Worm (Caenorhabditis elegans) whole organism, mixed stage, embryonic: ENCODE results near the gene ZK353.2.

Experiments
- M03D4.4 ChIP-seq: sonication (generic microtip); optimal IDR thresholded peaks from 2 replicates; lab custom pipeline; 2017; ENCODE audit warnings: mild to moderate bottlenecking, missing genetic modification characterization, missing compliant biosample characterization
- bed-3 ChIP-seq: fragments of 200-800 bp; sonication (Bioruptor generic); optimal IDR thresholded peaks from 3 replicates; lab custom pipeline; 2018; ENCODE audit warnings: mild to moderate bottlenecking, missing genetic modification characterization, moderate library complexity, missing compliant biosample characterization
- blmp-1 ChIP-seq: fragments of 150-350 bp; optimal IDR thresholded peaks from 2 replicates; lab custom pipeline; 2014; ENCODE audit warnings: missing biosample characterization, missing genetic modification characterization
- ceh-39 ChIP-seq: fragments of 150-350 bp; optimal IDR thresholded peaks from 2 replicates; lab custom pipeline; 2014; ENCODE audit warnings: missing biosample characterization, missing genetic modification characterization
- ceh-43 ChIP-seq: fragments of 200-800 bp; sonication (Bioruptor generic); optimal IDR thresholded peaks from 2 replicates; lab custom pipeline; 2018; ENCODE audit warnings: mild to moderate bottlenecking, missing genetic modification characterization, moderate library complexity, missing compliant biosample characterization
- ceh-83 ChIP-seq: fragments of 200-800 bp; sonication (Bioruptor generic); optimal IDR thresholded peaks from 2 replicates; lab custom pipeline; 2018; ENCODE audit warnings: mild to moderate bottlenecking, missing genetic modification characterization, missing compliant biosample characterization
- ces-1 ChIP-seq: fragments of 150-350 bp; optimal IDR thresholded peaks from 2 replicates; lab custom pipeline; 2014; ENCODE audit warnings: missing biosample characterization, missing genetic modification reagents, missing genetic modification characterization
- cnd-1 ChIP-seq: fragments of 200-800 bp; sonication (Bioruptor generic); optimal IDR thresholded peaks from 2 replicates; lab custom pipeline; 2018; ENCODE audit warnings: mild to moderate bottlenecking, missing genetic modification characterization, missing compliant biosample characterization
- drap-1 ChIP-seq: fragments of 200-800 bp; sonication (Bioruptor generic); optimal IDR thresholded peaks from 3 replicates; lab custom pipeline; 2018; ENCODE audit warnings: mild to moderate bottlenecking, missing genetic modification characterization, missing compliant biosample characterization
- elt-1 ChIP-seq: sonication (generic microtip); optimal IDR thresholded peaks from 2 replicates; lab custom pipeline; 2017; ENCODE audit warnings: missing genetic modification characterization, mild to moderate bottlenecking, missing compliant biosample characterization, antibody characterized with exemption, moderate library complexity, borderline replicate concordance; ENCODE audit not compliant: insufficient read depth
- elt-3 ChIP-seq: fragments of 150-350 bp; optimal IDR thresholded peaks from 2 replicates; lab custom pipeline; 2014; ENCODE audit warnings: missing biosample characterization, missing genetic modification characterization
- flh-1 ChIP-seq: fragments of 200-800 bp; sonication (Bioruptor generic); optimal IDR thresholded peaks from 2 replicates; lab custom pipeline; 2018; ENCODE audit warnings: mild to moderate bottlenecking, missing genetic modification characterization, moderate library complexity, missing compliant biosample characterization
- ham-2 ChIP-seq: fragments of 200-800 bp; sonication (Bioruptor generic); optimal IDR thresholded peaks from 2 replicates; lab custom pipeline; 2018; ENCODE audit warnings: mild to moderate bottlenecking, missing genetic modification characterization, missing compliant biosample characterization
- hlh-1 ChIP-seq: fragments of 150-350 bp; optimal IDR thresholded peaks from 2 replicates; lab custom pipeline; 2014; ENCODE audit warnings: missing biosample characterization, missing genetic modification reagents, missing genetic modification characterization
- lin-13 ChIP-seq: fragments of 150-350 bp; optimal IDR thresholded peaks from 2 replicates; lab custom pipeline; 2014; ENCODE audit warnings: missing biosample characterization, missing genetic modification characterization
- lin-32 ChIP-seq: fragments of 200-800 bp; sonication (Bioruptor generic); optimal IDR thresholded peaks from 2 replicates; lab custom pipeline; 2018; ENCODE audit warnings: mild to moderate bottlenecking, missing genetic modification characterization, missing compliant biosample characterization
- lsy-2 ChIP-seq: fragments of 150-350 bp; optimal IDR thresholded peaks from 2 replicates; lab custom pipeline; 2014; ENCODE audit warnings: missing biosample characterization, missing genetic modification characterization
- mab-5 ChIP-seq: fragments of 150-350 bp; optimal IDR thresholded peaks from 2 replicates; lab custom pipeline; 2014; ENCODE audit warnings: missing biosample characterization, missing genetic modification characterization
- mep-1 ChIP-seq: fragments of 150-350 bp; optimal IDR thresholded peaks from 2 replicates; lab custom pipeline; 2017; ENCODE audit warnings: missing biosample characterization, missing genetic modification reagents, missing genetic modification characterization, inconsistent platforms
- mls-2 ChIP-seq: sonication (generic microtip); optimal IDR thresholded peaks from 2 replicates; lab custom pipeline; 2016; ENCODE audit warnings: mild to moderate bottlenecking, missing genetic modification characterization, moderate library complexity, missing compliant biosample characterization
- nhr-12 ChIP-seq: fragments of 150-350 bp; optimal IDR thresholded peaks from 2 replicates; lab custom pipeline; 2014; ENCODE audit warnings: missing biosample characterization, missing genetic modification characterization
- nhr-2 ChIP-seq: fragments of 150-350 bp; optimal IDR thresholded peaks from 2 replicates; lab custom pipeline; 2014; ENCODE audit warnings: missing biosample characterization, missing genetic modification characterization
- nhr-237 ChIP-seq: fragments of 150-350 bp; optimal IDR thresholded peaks from 2 replicates; lab custom pipeline; 2014; ENCODE audit warnings: missing biosample characterization, missing genetic modification characterization
- nhr-76 ChIP-seq: sonication (generic microtip); optimal IDR thresholded peaks from 2 replicates; lab custom pipeline; 2017; ENCODE audit warnings: missing biosample characterization, missing genetic modification characterization
- pha-4 ChIP-seq: fragments of 150-350 bp; optimal IDR thresholded peaks from 2 replicates; lab custom pipeline; 2018; ENCODE audit warnings: missing biosample characterization, missing genetic modification reagents, missing genetic modification characterization
- sem-2 ChIP-seq: fragments of 200-800 bp; sonication (Bioruptor generic); optimal IDR thresholded peaks from 2 replicates; lab custom pipeline; 2018; ENCODE audit warnings: mild to moderate bottlenecking, missing genetic modification characterization, missing compliant biosample characterization
- sptf-1 ChIP-seq: sonication (generic microtip); optimal IDR thresholded peaks from 2 replicates; lab custom pipeline; 2017; ENCODE audit warnings: mild to moderate bottlenecking, missing genetic modification characterization, moderate library complexity, missing compliant biosample characterization
- tbx-8 ChIP-seq: fragments of 200-800 bp; sonication (Bioruptor generic); optimal IDR thresholded peaks from 2 replicates; lab custom pipeline; 2018; ENCODE audit warnings: mild to moderate bottlenecking, missing genetic modification characterization, moderate library complexity, missing compliant biosample characterization
- unc-120 ChIP-seq: sonication (generic microtip); optimal IDR thresholded peaks from 2 replicates; lab custom pipeline; 2017; ENCODE audit warnings: missing genetic modification characterization, missing compliant biosample characterization; ENCODE audit not compliant: poor library complexity, severe bottlenecking
- unc-39 ChIP-seq: fragments of 150-350 bp; optimal IDR thresholded peaks from 2 replicates; lab custom pipeline; 2014; ENCODE audit warnings: missing biosample characterization, missing genetic modification characterization
- unc-62 ChIP-seq: fragments of 150-350 bp; optimal IDR thresholded peaks from 2 replicates; lab custom pipeline; 2014; ENCODE audit warnings: missing biosample characterization, missing genetic modification reagents, missing genetic modification characterization
- zip-8 ChIP-seq: fragments of 150-350 bp; optimal IDR thresholded peaks from 2 replicates; lab custom pipeline; 2014; ENCODE audit warnings: missing biosample characterization, missing genetic modification characterization
- ztf-11 ChIP-seq: fragments of 150-350 bp; optimal IDR thresholded peaks from 2 replicates; lab custom pipeline; 2014; ENCODE audit warnings: missing biosample characterization, missing genetic modification characterization

ZK353.2 gene

DNA sequence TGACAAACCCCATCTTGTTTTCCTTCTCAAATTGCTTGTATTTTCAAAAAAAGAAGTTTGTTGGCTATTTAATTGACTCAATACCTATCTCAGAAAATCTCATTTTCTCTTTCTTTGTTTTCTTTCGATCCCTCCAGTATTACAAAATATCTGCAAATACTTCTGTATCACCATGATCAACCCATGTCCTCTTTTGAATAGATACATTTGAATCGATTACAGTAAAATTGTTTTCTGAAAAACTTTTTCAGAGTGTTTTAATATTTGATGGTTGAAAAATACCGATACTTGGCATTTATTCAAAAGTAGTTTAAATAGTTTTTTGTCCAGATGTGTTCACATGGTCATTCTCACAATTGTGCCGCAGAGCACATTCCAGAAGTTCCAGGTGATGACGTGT, 10.7 kb downstream of the ZK353.2 start, which contains the start of gene ZK353.9:
Gene ZK353.9 (plus strand): TSS at position 331 of the 400 bp plus-strand sequence.
- TF ChIP-seq ham-2 (no peak), unc-39 (tag; lab: Kevin White, UChicago) (no peak), ceh-39 (tag; lab: Kevin White, UChicago) (no peak), blmp-1 (tag; lab: Kevin White, UChicago) (no peak), elt-3 (tag; lab: Kevin White, UChicago) (no peak), hlh-1 (tag; lab: Kevin White, UChicago) (no peak), ztf-11 (tag; lab: Kevin White, UChicago) (no peak)
- TF ChIP-seq, all 35 proteins: peak for 0

DNA sequence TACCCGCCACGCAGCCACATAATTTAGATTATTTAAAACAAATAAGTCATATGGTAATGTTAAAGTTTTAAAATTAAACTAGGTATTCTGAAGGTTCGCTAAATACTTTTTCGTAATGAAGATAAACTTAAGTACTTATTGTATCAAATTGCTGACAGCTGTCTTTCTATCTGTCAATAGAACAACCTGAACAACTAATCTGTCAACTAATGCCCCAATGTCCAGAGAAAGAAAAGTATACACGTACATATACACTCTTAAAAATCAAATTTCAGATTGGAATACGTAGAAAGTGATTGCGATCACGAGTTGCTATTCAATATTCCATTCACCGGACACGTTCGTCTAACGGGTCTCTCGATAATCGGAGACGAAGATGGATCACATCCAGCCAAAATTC, 12.2 kb downstream of the ZK353.2 start:
- TF ChIP-seq M03D4.4: no peak
- no peak for TF ChIP-seq bed-3 (GFP tag; lab: Kevin White, UChicago)
- TF ChIP-seq elt-1 (tag; lab: Kevin White, UChicago): no peak
- peak; percentile 50 for TF ChIP-seq unc-62 (GFP tag; lab: Kevin White, UChicago)

DNA sequence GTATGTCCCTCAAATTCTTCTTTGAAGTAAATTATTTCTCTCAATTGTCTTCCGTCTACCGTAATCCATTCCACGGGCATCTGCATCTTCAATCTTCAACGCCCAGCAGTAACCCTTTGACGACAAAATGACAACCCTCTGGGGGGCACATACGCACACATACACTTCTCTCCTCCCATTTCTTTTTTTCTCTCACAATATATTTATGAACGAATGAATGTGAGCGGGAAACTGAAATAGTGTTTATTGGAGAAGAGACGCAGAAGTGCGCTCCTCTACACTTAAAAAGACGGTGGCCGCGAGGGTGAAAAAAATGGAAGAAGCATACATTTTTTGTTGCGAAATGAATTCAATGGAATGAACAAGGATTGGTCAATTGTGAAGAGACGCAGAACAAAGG, 13.5 kb downstream of the ZK353.2 start:
- TF ChIP-seq hlh-1 (tag; lab: Kevin White, UChicago) (peak; percentile 70), mep-1 (tag; lab: Kevin White, UChicago) (peak; percentile 74), ham-2 (peak; percentile 30), drap-1 (GFP tag; lab: Kevin White, UChicago) (peak; percentile 5), lin-32 (GFP tag; lab: Kevin White, UChicago) (no peak), sptf-1 (peak; percentile 46), flh-1 (GFP tag; lab: Kevin White, UChicago) (no peak), nhr-76 (tag; lab: Kevin White, UChicago) (no peak), sem-2 (GFP tag; lab: Kevin White, UChicago) (no peak), unc-62 (GFP tag; lab: Kevin White, UChicago) (peak; percentile 90), mls-2 (tag; lab: Kevin White, UChicago) (peak; percentile 62), lsy-2 (tag; lab: Kevin White, UChicago) (peak; percentile 80), ces-1 (GFP tag; lab: Kevin White, UChicago) (peak; percentile 77), nhr-237 (tag; lab: Kevin White, UChicago) (peak; percentile 47), nhr-2 (tag; lab: Kevin White, UChicago) (peak; percentile 30), unc-120 (tag; lab: Kevin White, UChicago) (peak; percentile 31)

DNA sequence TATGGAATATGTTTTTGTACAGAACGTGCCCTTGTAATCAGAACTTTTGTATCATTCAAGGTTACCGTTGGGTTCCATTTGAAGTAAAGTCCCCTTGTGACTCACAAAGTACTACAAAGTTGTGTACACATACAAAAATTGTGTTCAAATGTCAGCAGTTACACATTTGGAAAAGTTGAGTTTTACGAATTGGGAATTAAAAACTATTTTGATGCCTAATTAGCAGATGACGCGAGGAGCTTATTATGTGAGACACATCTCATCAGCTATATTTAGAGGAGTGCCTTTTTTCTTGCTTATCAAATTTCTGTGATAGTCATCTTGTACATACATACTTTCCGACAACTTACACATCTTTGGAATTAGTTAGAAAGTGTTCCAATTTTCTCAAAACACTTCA, 15.0 kb downstream of the ZK353.2 start:
- TF ChIP-seq lin-13 (tag; lab: Kevin White, UChicago) (no peak), mep-1 (tag; lab: Kevin White, UChicago) (no peak)

- TF ChIP-seq ces-1 (GFP tag; lab: Kevin White, UChicago): peak; percentile 99
- TF ChIP-seq blmp-1 (tag; lab: Kevin White, UChicago): peak; percentile 37
- TF ChIP-seq sptf-1: no peak
- TF ChIP-seq elt-3 (tag; lab: Kevin White, UChicago): no peak
- no peak for TF ChIP-seq nhr-2 (tag; lab: Kevin White, UChicago)
- TF ChIP-seq, all 35 proteins: peak for 2
These were observed 18.3 kb downstream of the ZK353.2 start for ce11 chrIII:8416871-8417191.

- TF ChIP-seq unc-120 (tag; lab: Kevin White, UChicago) (peak; percentile 92), mab-5 (tag; lab: Kevin White, UChicago) (peak; percentile 46), M03D4.4 (peak; percentile 71), mep-1 (tag; lab: Kevin White, UChicago) (peak; percentile 62), nhr-12 (tag; lab: Kevin White, UChicago) (peak; percentile 61), hlh-1 (tag; lab: Kevin White, UChicago) (peak; percentile 45), pha-4 (tag; lab: Kevin White, UChicago) (peak; percentile 91), lin-13 (tag; lab: Kevin White, UChicago) (peak; percentile 64), zip-8 (tag; lab: Kevin White, UChicago) (no peak), lsy-2 (tag; lab: Kevin White, UChicago) (peak; percentile 96), tbx-8 (GFP tag; lab: Kevin White, UChicago) (no peak), ceh-83 (GFP tag; lab: Kevin White, UChicago) (peak; percentile 61), cnd-1 (tag; lab: Kevin White, UChicago) (no peak), mls-2 (tag; lab: Kevin White, UChicago) (peak; percentile 83), ceh-43 (peak; percentile 23), ces-1 (GFP tag; lab: Kevin White, UChicago) (peak; percentile 96), drap-1 (GFP tag; lab: Kevin White, UChicago) (peak; percentile 44), blmp-1 (tag; lab: Kevin White, UChicago) (no peak), lin-32 (GFP tag; lab: Kevin White, UChicago) (no peak), ham-2 (peak; percentile 86), unc-39 (tag; lab: Kevin White, UChicago) (peak; percentile 78), sptf-1 (peak; percentile 54), nhr-2 (tag; lab: Kevin White, UChicago) (peak; percentile 13), ztf-11 (tag; lab: Kevin White, UChicago) (peak; percentile 81), unc-62 (GFP tag; lab: Kevin White, UChicago) (peak; percentile 98), elt-3 (tag; lab: Kevin White, UChicago) (no peak), nhr-237 (tag; lab: Kevin White, UChicago) (peak; percentile 75), sem-2 (GFP tag; lab: Kevin White, UChicago) (no peak), ceh-39 (tag; lab: Kevin White, UChicago) (peak; percentile 95)
These were observed 18.9 kb downstream of the ZK353.2 start for ce11 chrIII:8417192-8417967.
